Fruit fly (Drosophila melanogaster): Measurements from ENCODE around the gene ZnT86D.

DNA sequence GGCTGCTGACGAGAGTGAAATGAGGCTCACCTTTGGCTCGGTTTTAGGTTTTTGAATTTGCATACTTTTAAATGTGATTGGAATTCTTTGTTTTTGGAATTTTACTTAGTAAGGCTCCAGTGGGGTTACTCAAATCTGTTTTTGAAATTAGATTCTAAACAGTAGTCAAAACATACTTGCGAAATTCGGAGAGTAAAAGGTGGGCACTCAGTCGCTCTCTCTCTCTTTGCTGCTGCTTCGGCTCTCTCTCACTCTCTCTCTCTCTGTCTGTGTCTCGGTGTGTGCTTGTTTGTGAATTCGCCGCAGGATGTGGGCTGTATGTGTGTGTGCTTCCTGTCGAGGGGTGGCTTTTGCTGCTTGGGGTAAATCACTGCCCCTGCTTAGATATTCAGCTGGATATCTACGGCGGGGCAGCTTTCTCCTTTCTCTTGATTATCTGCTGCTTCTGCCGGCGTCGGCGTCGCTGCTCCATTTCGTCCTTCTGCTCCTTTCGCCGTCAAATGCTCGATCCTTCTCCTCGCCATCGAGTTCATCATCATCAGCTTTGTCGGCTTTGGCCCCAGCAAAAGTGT is 40.1 kb upstream of the ZnT86D start:
- TF ChIP-seq CG8478 (optimal IDR thresholded peaks at IDR 0.05) (no peak), CTCF (optimal IDR thresholded peaks at IDR 0.05) (no peak)

Measured in S2 (cell line).